Worm (Caenorhabditis elegans) whole organism, L3 larva: Measurements from ENCODE around the gene K08H2.10.

ENCODE experiments used
- aly-2 ChIP-seq: fragments of 150-350 bp; optimal IDR thresholded peaks from 2 replicates; lab custom pipeline; 2014; ENCODE audit warnings: missing biosample characterization, missing genetic modification characterization
- fos-1 ChIP-seq: fragments of 150-350 bp; optimal IDR thresholded peaks from 2 replicates; lab custom pipeline; 2014; ENCODE audit warnings: missing biosample characterization, missing genetic modification characterization
- lin-39 ChIP-seq: fragments of 150-350 bp; optimal IDR thresholded peaks from 2 replicates; lab custom pipeline; 2018; ENCODE audit warnings: missing biosample characterization, missing genetic modification reagents, missing genetic modification characterization
- pha-4 ChIP-seq: fragments of 150-350 bp; optimal IDR thresholded peaks from 2 replicates; lab custom pipeline; 2014; ENCODE audit warnings: missing biosample characterization, missing genetic modification reagents, missing genetic modification characterization
- snpc-4 ChIP-seq: fragments of 150-350 bp; optimal IDR thresholded peaks from 2 replicates; lab custom pipeline; 2014; ENCODE audit warnings: missing biosample characterization, missing genetic modification characterization
- tbx-2 ChIP-seq: sonication (generic microtip); optimal IDR thresholded peaks from 2 replicates; lab custom pipeline; 2016; ENCODE audit warnings: mild to moderate bottlenecking, missing genetic modification characterization, missing compliant biosample characterization

DNA sequence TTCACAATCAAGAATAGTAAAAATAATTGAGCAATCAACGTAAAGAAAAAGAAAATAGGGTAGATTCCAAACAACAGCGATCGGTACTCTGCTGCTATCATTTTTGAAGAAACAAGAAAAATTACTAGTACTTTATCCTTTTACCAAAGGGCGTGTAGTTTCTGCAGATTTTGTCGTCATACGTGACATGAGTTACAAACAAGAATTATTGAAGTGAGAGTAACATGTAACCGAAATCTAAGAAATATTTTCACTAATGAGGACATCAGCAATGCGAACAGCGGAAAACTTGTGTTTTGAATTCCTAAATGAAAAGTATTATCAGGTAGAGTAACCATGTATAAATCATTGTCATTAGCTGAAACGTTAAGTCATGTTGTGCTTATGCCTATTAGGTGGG is 37.1 kb downstream of the K08H2.10 start, which contains the start of gene srd-36:
- TF ChIP-seq tbx-2 (no peak), fos-1 (no peak), lin-39 (tag; lab: Kevin White, UChicago) (no peak), pha-4 (tag; lab: Kevin White, UChicago) (no peak), aly-2 (tag; lab: Kevin White, UChicago) (no peak), snpc-4 (tag; lab: Kevin White, UChicago) (no peak)
